Fruit fly (Drosophila melanogaster) whole organism, embryonic: ENCODE data around the gene CG33939.

Experiments used
- ATbp ChIP-seq: fragments of 200-800 bp; sonication (Bioruptor generic); optimal IDR thresholded peaks from 2 replicates; lab custom pipeline; 2017; ENCODE audit warnings: missing biosample characterization, mild to moderate bottlenecking, missing genetic modification characterization, missing genetic modification reagents
- Abd-B ChIP-seq: fragments of 200-800 bp; sonication (Bioruptor generic); optimal IDR thresholded peaks from 2 replicates; lab custom pipeline; 2018; ENCODE audit warnings: missing biosample characterization, mild to moderate bottlenecking, missing genetic modification characterization, moderate library complexity
- Ada2b ChIP-seq: fragments of 200-800 bp; sonication (Bioruptor generic); IDR thresholded peaks from 2 replicates; pipeline ENCODE4 v1.3.6; 2022; ENCODE audit warnings: missing biosample characterization, missing genetic modification characterization
- Aef1 ChIP-seq: fragments of 200-800 bp; sonication (Bioruptor generic); IDR thresholded peaks from 3 replicates; pipeline ENCODE4 v1.3.6; 2022; ENCODE audit warnings: missing biosample characterization, missing genetic modification characterization
- Awh ChIP-seq: fragments of 200-800 bp; sonication (Bioruptor generic); IDR thresholded peaks from 2 replicates; pipeline ENCODE4, ENCODE4 v1.3.6; 2022; ENCODE audit warnings: missing biosample characterization, missing genetic modification characterization
- Bgb ChIP-seq: fragments of 200-800 bp; sonication (Bioruptor generic); IDR thresholded peaks from 2 replicates; pipeline ENCODE4 v1.3.6; 2022; ENCODE audit warnings: missing biosample characterization, missing genetic modification characterization; ENCODE audit not compliant: partially characterized antibody
- CG10431 ChIP-seq: fragments of 200-800 bp; sonication (Bioruptor generic); optimal IDR thresholded peaks from 3 replicates; lab custom pipeline; 2018; ENCODE audit warnings: missing biosample characterization, mild to moderate bottlenecking, missing genetic modification characterization
- CG11247 ChIP-seq: fragments of 200-800 bp; sonication (Bioruptor generic); IDR thresholded peaks from 2 replicates; pipeline ENCODE4 v1.3.6; 2022; ENCODE audit warnings: missing biosample characterization, missing genetic modification characterization
- CG12219 ChIP-seq: fragments of 200-800 bp; sonication (Bioruptor generic); optimal IDR thresholded peaks from 3 replicates; lab custom pipeline; 2018; ENCODE audit warnings: missing biosample characterization, mild to moderate bottlenecking, missing genetic modification characterization
- CG15073 ChIP-seq: fragments of 200-800 bp; sonication (Bioruptor generic); optimal IDR thresholded peaks from 2 replicates; lab custom pipeline; 2016; ENCODE audit warnings: missing biosample characterization, missing genetic modification characterization
- CG1792 ChIP-seq: fragments of 200-800 bp; sonication (Bioruptor generic); optimal IDR thresholded peaks from 2 replicates; lab custom pipeline; 2016; ENCODE audit warnings: missing biosample characterization, missing genetic modification characterization
- CG30431 ChIP-seq: fragments of 200-800 bp; sonication (Bioruptor generic); optimal IDR thresholded peaks from 2 replicates; lab custom pipeline; 2017; ENCODE audit warnings: missing biosample characterization, missing genetic modification characterization
- CG32532 ChIP-seq: fragments of 200-800 bp; sonication (Bioruptor generic); IDR thresholded peaks from 2 replicates; pipeline ENCODE4 v1.3.6; 2022; ENCODE audit warnings: missing biosample characterization, missing genetic modification characterization
- CG3281 ChIP-seq: fragments of 200-800 bp; sonication (Bioruptor generic); optimal IDR thresholded peaks from 3 replicates; lab custom pipeline; 2017; ENCODE audit warnings: missing biosample characterization, mild to moderate bottlenecking, missing genetic modification characterization
- CG4360 ChIP-seq: fragments of 200-800 bp; sonication (Bioruptor generic); IDR thresholded peaks from 2 replicates; pipeline ENCODE4 v1.3.6; 2022; ENCODE audit warnings: missing biosample characterization, missing genetic modification characterization
- CG4820 ChIP-seq: fragments of 200-800 bp; sonication (Bioruptor generic); optimal IDR thresholded peaks from 3 replicates; lab custom pipeline; 2016; ENCODE audit warnings: missing biosample characterization, missing genetic modification characterization
- CG7786 ChIP-seq: fragments of 200-800 bp; sonication (Bioruptor generic); optimal IDR thresholded peaks from 2 replicates; lab custom pipeline; 2016; ENCODE audit warnings: missing biosample characterization, missing genetic modification characterization
- CG7839 ChIP-seq: fragments of 200-800 bp; sonication (Bioruptor generic); optimal IDR thresholded peaks from 3 replicates; lab custom pipeline; 2018; ENCODE audit warnings: missing biosample characterization, mild to moderate bottlenecking, missing genetic modification characterization, moderate library complexity
- CG9727 ChIP-seq: fragments of 200-800 bp; sonication (Bioruptor generic); optimal IDR thresholded peaks from 3 replicates; lab custom pipeline; 2017; ENCODE audit warnings: missing biosample characterization, mild to moderate bottlenecking, missing genetic modification characterization
- CTCF ChIP-seq: fragments of 200-800 bp; sonication (Bioruptor generic); optimal IDR thresholded peaks from 2 replicates; lab custom pipeline; 2017; ENCODE audit warnings: missing biosample characterization, mild to moderate bottlenecking, missing genetic modification characterization, moderate library complexity
- Fer1 ChIP-seq: fragments of 200-800 bp; sonication (Bioruptor generic); optimal IDR thresholded peaks from 2 replicates; lab custom pipeline; 2017; ENCODE audit warnings: missing biosample characterization, mild to moderate bottlenecking, missing genetic modification characterization
- Hand ChIP-seq: fragments of 200-800 bp; sonication (Bioruptor generic); optimal IDR thresholded peaks from 2 replicates; lab custom pipeline; 2017; ENCODE audit warnings: mild to moderate bottlenecking, missing biosample characterization, missing genetic modification reagents, missing genetic modification characterization
- HmgZ ChIP-seq: fragments of 200-800 bp; sonication (Bioruptor generic); optimal IDR thresholded peaks from 2 replicates; lab custom pipeline; 2018; ENCODE audit warnings: missing biosample characterization, mild to moderate bottlenecking, missing genetic modification characterization
- Hr51 ChIP-seq, 2 experiments: fragments of 200-800 bp; sonication (Bioruptor generic); optimal IDR thresholded peaks; 2 replicates in 1 of 2; 3 replicates in 1 of 2; lab custom pipeline; 2016 to 2018; ENCODE audit warnings: missing biosample characterization in 2 of 2, missing genetic modification characterization in 2 of 2, mild to moderate bottlenecking in 1 of 2, moderate library complexity in 1 of 2
- Jarid2 ChIP-seq: fragments of 200-800 bp; sonication (Bioruptor generic); optimal IDR thresholded peaks from 3 replicates; lab custom pipeline; 2017; ENCODE audit warnings: mild to moderate bottlenecking, missing biosample characterization, missing genetic modification reagents, missing genetic modification characterization
- Poxn ChIP-seq: fragments of 200-800 bp; sonication (Bioruptor generic); IDR thresholded peaks from 2 replicates; pipeline ENCODE4 v1.3.6; 2022; ENCODE audit warnings: missing biosample characterization, missing genetic modification characterization
- Rx ChIP-seq: fragments of 200-800 bp; sonication (Bioruptor generic); IDR thresholded peaks from 2 replicates; pipeline ENCODE4 v1.3.6; 2022; ENCODE audit warnings: missing biosample characterization, missing genetic modification characterization
- al ChIP-seq: fragments of 200-800 bp; sonication (Bioruptor generic); IDR thresholded peaks from 2 replicates; pipeline ENCODE4 v1.3.6; 2022; ENCODE audit warnings: missing biosample characterization, missing genetic modification characterization
- ara ChIP-seq: fragments of 200-800 bp; sonication (Bioruptor generic); IDR thresholded peaks from 2 replicates; pipeline ENCODE4 v1.3.6; 2022; ENCODE audit warnings: missing biosample characterization, missing genetic modification characterization
- chinmo ChIP-seq: fragments of 200-800 bp; sonication (Bioruptor generic); IDR thresholded peaks from 4 replicates; pipeline ENCODE4 v1.3.6; 2022; ENCODE audit warnings: missing biosample characterization, missing genetic modification characterization; ENCODE audit not compliant: partially characterized antibody
- crp ChIP-seq, 2 experiments: fragments of 200-800 bp; sonication (Bioruptor generic); optimal IDR thresholded peaks; 2 replicates in 1 of 2; 3 replicates in 1 of 2; lab custom pipeline; 2017; ENCODE audit warnings: missing biosample characterization in 2 of 2, missing genetic modification characterization in 2 of 2, mild to moderate bottlenecking in 1 of 2, moderate library complexity in 1 of 2
- emc ChIP-seq: fragments of 200-800 bp; sonication (Bioruptor generic); optimal IDR thresholded peaks from 2 replicates; lab custom pipeline; 2016; ENCODE audit warnings: missing biosample characterization, missing genetic modification characterization
- ftz-f1 ChIP-seq: fragments of 200-800 bp; sonication (Bioruptor generic); optimal IDR thresholded peaks from 2 replicates; lab custom pipeline; 2016; ENCODE audit warnings: missing biosample characterization, missing genetic modification characterization
- gem ChIP-seq: fragments of 200-800 bp; sonication (Bioruptor generic); optimal IDR thresholded peaks from 2 replicates; lab custom pipeline; 2019; ENCODE audit warnings: missing biosample characterization, mild to moderate bottlenecking, missing genetic modification characterization, moderate library complexity
- grau ChIP-seq: fragments of 200-800 bp; optimal IDR thresholded peaks from 3 replicates; lab custom pipeline; 2019; ENCODE audit warnings: missing biosample characterization, mild to moderate bottlenecking, missing genetic modification characterization, moderate library complexity
- hb ChIP-seq: fragments of 200-800 bp; sonication (Bioruptor generic); IDR thresholded peaks from 3 replicates; pipeline ENCODE4 v1.3.6; 2022; ENCODE audit warnings: missing biosample characterization, missing genetic modification characterization; ENCODE audit not compliant: partially characterized antibody
- jing ChIP-seq: fragments of 200-800 bp; sonication (Bioruptor generic); optimal IDR thresholded peaks from 2 replicates; lab custom pipeline; 2018; ENCODE audit warnings: missing biosample characterization, mild to moderate bottlenecking, missing genetic modification characterization
- lbe ChIP-seq: fragments of 200-800 bp; sonication (Bioruptor generic); optimal IDR thresholded peaks from 2 replicates; lab custom pipeline; 2016; ENCODE audit warnings: missing biosample characterization, mild to moderate bottlenecking, missing genetic modification characterization
- nerfin-1 ChIP-seq: fragments of 200-800 bp; sonication (Bioruptor generic); optimal IDR thresholded peaks from 3 replicates; lab custom pipeline; 2019; ENCODE audit warnings: missing biosample characterization, mild to moderate bottlenecking, missing genetic modification characterization, moderate library complexity
- pfk ChIP-seq: fragments of 200-800 bp; sonication (Bioruptor generic); optimal IDR thresholded peaks from 2 replicates; lab custom pipeline; 2018; ENCODE audit warnings: missing biosample characterization, mild to moderate bottlenecking, missing genetic modification characterization, moderate library complexity
- pho ChIP-seq: fragments of 200-800 bp; sonication (Bioruptor generic); optimal IDR thresholded peaks from 2 replicates; lab custom pipeline; 2016; ENCODE audit warnings: missing biosample characterization, missing genetic modification characterization
- psq ChIP-seq: fragments of 200-800 bp; sonication (Bioruptor generic); optimal IDR thresholded peaks from 2 replicates; lab custom pipeline; 2017; ENCODE audit warnings: missing biosample characterization, missing genetic modification characterization
- salm ChIP-seq: fragments of 200-800 bp; sonication (Bioruptor generic); optimal IDR thresholded peaks from 2 replicates; lab custom pipeline; 2018; ENCODE audit warnings: missing biosample characterization, mild to moderate bottlenecking, missing genetic modification characterization
- sd ChIP-seq: fragments of 200-800 bp; sonication (Bioruptor generic); optimal IDR thresholded peaks from 3 replicates; lab custom pipeline; 2018; ENCODE audit warnings: missing biosample characterization, mild to moderate bottlenecking, missing genetic modification characterization, moderate library complexity
- sim ChIP-seq: fragments of 200-800 bp; sonication (Bioruptor generic); IDR thresholded peaks from 2 replicates; pipeline ENCODE4 v1.3.6; 2022; ENCODE audit warnings: missing biosample characterization, missing genetic modification characterization
- sima ChIP-seq: fragments of 200-800 bp; sonication (Bioruptor generic); optimal IDR thresholded peaks from 2 replicates; lab custom pipeline; 2016; ENCODE audit warnings: missing biosample characterization, missing genetic modification characterization
- sisA ChIP-seq: fragments of 200-800 bp; sonication (Bioruptor generic); IDR thresholded peaks from 2 replicates; pipeline ENCODE4 v1.3.6; 2022; ENCODE audit warnings: missing biosample characterization, missing genetic modification characterization
- slp2 ChIP-seq: fragments of 200-800 bp; sonication (Bioruptor generic); optimal IDR thresholded peaks from 2 replicates; lab custom pipeline; 2016; ENCODE audit warnings: missing biosample characterization, missing genetic modification characterization
- so ChIP-seq: fragments of 200-800 bp; sonication (Bioruptor generic); IDR thresholded peaks from 3 replicates; pipeline ENCODE4 v1.3.6; 2022; ENCODE audit warnings: missing biosample characterization, missing genetic modification characterization
- sob ChIP-seq: fragments of 200-800 bp; sonication (Bioruptor generic); IDR thresholded peaks from 2 replicates; pipeline ENCODE4 v1.3.6; 2022; ENCODE audit warnings: missing biosample characterization, missing genetic modification characterization
- ttk ChIP-seq: fragments of 200-800 bp; sonication (Bioruptor generic); IDR thresholded peaks from 2 replicates; pipeline ENCODE4 v2.1.2; 2022; ENCODE audit warnings: missing biosample characterization, missing genetic modification characterization

The CG33939 gene

dm6 chrX:19154998-19155397 is 19.7 kb downstream of the CG33939 start (continued):
- TF ChIP-seq Jarid2 (GFP tag; lab: Kevin White, UChicago) (peak; percentile 45), Awh (GFP tag; lab: Robert Waterston, UW) (peak; percentile 88), CG4360 (GFP tag; lab: Robert Waterston, UW) (peak; percentile 56), psq (GFP tag; lab: Kevin White, UChicago) (peak; percentile 57), pho (peak; percentile 55), ara (peak; percentile 92), ttk (GFP tag; lab: Robert Waterston, UW) (peak; percentile 84), slp2 (GFP tag; lab: Kevin White, UChicago) (peak; percentile 84), jing (GFP tag; lab: Kevin White, UChicago) (peak; percentile 76), CG1792 (GFP tag; lab: Kevin White, UChicago) (peak; percentile 73), sim (peak; percentile 88), sisA (GFP tag; lab: Robert Waterston, UW) (peak; percentile 86), grau (tag; lab: Kevin White, UChicago) (peak; percentile 83), Abd-B (GFP tag; lab: Kevin White, UChicago) (peak; percentile 90), salm (peak; percentile 75), Hand (GFP tag; lab: Kevin White, UChicago) (peak; percentile 6), Poxn (GFP tag; lab: Robert Waterston, UW) (no peak), gem (tag; lab: Kevin White, UChicago) (peak; percentile 93), sd (tag; lab: Kevin White, UChicago) (peak; percentile 3), CG3281 (peak; percentile 8), Rx (GFP tag; lab: Robert Waterston, UW) (peak; percentile 78), CG30431 (peak; percentile 82), CTCF (GFP tag; lab: Kevin White, UChicago) (peak; percentile 3), ATbp (GFP tag; lab: Kevin White, UChicago) (peak; percentile 91), emc (GFP tag; lab: Kevin White, UChicago) (peak; percentile 38), CG4820 (peak; percentile 91), HmgZ (peak; percentile 46), sima (GFP tag; lab: Kevin White, UChicago) (peak; percentile 60), pfk (no peak), chinmo (GFP tag; lab: Robert Waterston, UW) (no peak), lbe (GFP tag; lab: Kevin White, UChicago) (peak; percentile 75), Aef1 (peak; percentile 56), so (peak; percentile 77; the same call in 2 of the 3 replicates), Hr51 (GFP tag; optimal IDR thresholded peaks at IDR 0.05; lab: Kevin White, UChicago) (peak; percentile 61 to 78), crp (GFP tag; optimal IDR thresholded peaks at IDR 0.05; lab: Kevin White, UChicago) (peak in 1 of 2 experiments; percentile 29), Bgb (GFP tag; lab: Robert Waterston, UW) (no peak), CG11247 (GFP tag; lab: Robert Waterston, UW) (peak; percentile 55), al (GFP tag; lab: Robert Waterston, UW) (no peak), CG15073 (GFP tag; lab: Kevin White, UChicago) (peak; percentile 45), CG32532 (GFP tag; lab: Robert Waterston, UW) (peak; percentile 58; the same call in 1 of the 2 replicates), CG7839 (tag; lab: Kevin White, UChicago) (peak; percentile 91), CG7786 (GFP tag; lab: Kevin White, UChicago) (peak; percentile 88), Fer1 (GFP tag; lab: Kevin White, UChicago) (peak; percentile 25), sob (peak; percentile 73), ftz-f1 (no peak), Ada2b (GFP tag; lab: Robert Waterston, UW) (peak; percentile 60), hb (GFP tag; lab: Robert Waterston, UW) (no peak), CG10431 (GFP tag; lab: Kevin White, UChicago) (peak; percentile 45), CG12219 (GFP tag; lab: Kevin White, UChicago) (peak; percentile 85), nerfin-1 (peak; percentile 83), CG9727 (GFP tag; lab: Kevin White, UChicago) (peak; percentile 94)
